Worm (Caenorhabditis elegans) whole organism, L2 larva: ENCODE measurements around the gene Y32B12B.2.

Experiments
- F13H6.1 ChIP-seq: sonication (generic microtip); optimal IDR thresholded peaks from 2 replicates; lab custom pipeline; 2016; ENCODE audit warnings: missing genetic modification characterization, missing compliant biosample characterization
- egl-27 ChIP-seq: sonication (generic microtip); optimal IDR thresholded peaks from 3 replicates; lab custom pipeline; 2017; ENCODE audit warnings: missing biosample characterization, missing genetic modification reagents, missing genetic modification characterization
- elt-3 ChIP-seq: sonication (generic microtip); optimal IDR thresholded peaks from 2 replicates; lab custom pipeline; 2017; ENCODE audit warnings: missing biosample characterization, missing genetic modification characterization
- lin-11 ChIP-seq: fragments of 150-350 bp; sonication (generic microtip); optimal IDR thresholded peaks from 2 replicates; lab custom pipeline; 2014; ENCODE audit warnings: missing biosample characterization, missing genetic modification characterization, inconsistent platforms, mixed read lengths
- nhr-129 ChIP-seq: fragments of 150-350 bp; optimal IDR thresholded peaks from 2 replicates; lab custom pipeline; 2014; ENCODE audit warnings: missing biosample characterization, missing genetic modification characterization
- nhr-237 ChIP-seq: fragments of 150-350 bp; optimal IDR thresholded peaks from 2 replicates; lab custom pipeline; 2014; ENCODE audit warnings: missing biosample characterization, missing genetic modification characterization
- nhr-25 ChIP-seq: fragments of 150-350 bp; sonication (generic microtip); optimal IDR thresholded peaks from 3 replicates; lab custom pipeline; 2014; ENCODE audit warnings: missing biosample characterization, missing genetic modification characterization
- nhr-6 ChIP-seq: fragments of 150-350 bp; optimal IDR thresholded peaks from 2 replicates; lab custom pipeline; 2014; ENCODE audit warnings: missing biosample characterization, missing genetic modification characterization
- sem-4 ChIP-seq: fragments of 150-350 bp; optimal IDR thresholded peaks from 2 replicates; lab custom pipeline; 2014; ENCODE audit warnings: missing biosample characterization, missing genetic modification reagents, missing genetic modification characterization
- skn-1 ChIP-seq: sonication (generic microtip); optimal IDR thresholded peaks from 2 replicates; lab custom pipeline; 2017; ENCODE audit warnings: missing biosample characterization, missing genetic modification characterization
- snpc-4 ChIP-seq: fragments of 150-350 bp; optimal IDR thresholded peaks from 2 replicates; lab custom pipeline; 2014; ENCODE audit warnings: missing biosample characterization, missing genetic modification characterization
- unc-39 ChIP-seq: fragments of 150-350 bp; optimal IDR thresholded peaks from 2 replicates; lab custom pipeline; 2014; ENCODE audit warnings: missing biosample characterization, missing genetic modification characterization
- zag-1 ChIP-seq: fragments of 150-350 bp; optimal IDR thresholded peaks from 2 replicates; lab custom pipeline; 2014; ENCODE audit warnings: missing biosample characterization, missing genetic modification characterization

ce11 chrV:16527796-16528195, 10.4 kb upstream of the Y32B12B.2 start, which contains the start of gene F36D3.16:
- TF ChIP-seq nhr-129 (tag; lab: Kevin White, UChicago) (no peak), snpc-4 (no peak), unc-39 (no peak), F13H6.1 (tag; lab: Kevin White, UChicago) (no peak), egl-27 (no peak), sem-4 (tag; lab: Kevin White, UChicago) (no peak), nhr-6 (no peak), elt-3 (tag; lab: Kevin White, UChicago) (no peak), skn-1 (tag; lab: Kevin White, UChicago) (no peak), lin-11 (tag; lab: Kevin White, UChicago) (no peak), nhr-25 (tag; lab: Kevin White, UChicago) (no peak), zag-1 (tag; lab: Kevin White, UChicago) (no peak), nhr-237 (tag; lab: Kevin White, UChicago) (no peak)
